Worm (Caenorhabditis elegans): Measurements from ENCODE around the gene F58H1.8.
A peak's percentile ranks its signal among the peaks of the same experiment; 100 is the strongest.

F58H1.8 gene

ce11 chrV:11889115-11889935 lies 45.6 kb upstream of the F58H1.8 start:
- TF ChIP-seq Y53G8AR.9 (GFP tag; conservative IDR thresholded peaks at IDR 0.05) (peak; percentile 45; the same call in 1 of the 2 replicates), ztf-6 (GFP tag; IDR thresholded peaks at IDR 0.05) (no peak), repo-1 (tag; optimal IDR thresholded peaks at IDR 0.05) (peak; percentile 71), lin-40 (tag; optimal IDR thresholded peaks at IDR 0.05) (no peak), tlf-1 (GFP tag; optimal IDR thresholded peaks at IDR 0.05) (peak; percentile 63), snpc-4 (GFP tag; optimal IDR thresholded peaks at IDR 0.05) (no peak), snpc-4 (tag; optimal IDR thresholded peaks at IDR 0.05) (no peak), F23B12.7 (tag; optimal IDR thresholded peaks at IDR 0.05; ENCODE audit: insufficient read depth) (peak; percentile 43), aptf-2 (GFP tag; conservative IDR thresholded peaks at IDR 0.05) (no peak), madf-3 (GFP tag; IDR thresholded peaks at IDR 0.05) (0 out of 2 replicates have a peak, but pooled peaks have one; percentile 55), ZK185.1 (tag; optimal IDR thresholded peaks at IDR 0.05; ENCODE audit: poor library complexity, severe bottlenecking) (no peak), nfyb-1 (GFP tag; IDR thresholded peaks at IDR 0.05) (peak; percentile 77), cebp-1 (GFP tag; IDR thresholded peaks at IDR 0.05) (no peak), cebp-1 (tag; optimal IDR thresholded peaks at IDR 0.05) (peak; percentile 40), F57C9.4 (tag; optimal IDR thresholded peaks at IDR 0.05) (no peak), somi-1 (GFP tag; optimal IDR thresholded peaks at IDR 0.05) (peak; percentile 6), let-526 (GFP tag; IDR thresholded peaks at IDR 0.05) (peak; percentile 15; the same call in 1 of the 2 replicates), die-1 (tag; optimal IDR thresholded peaks at IDR 0.05) (no peak), nfya-2 (GFP tag; IDR thresholded peaks at IDR 0.05) (no peak), ekl-4 (GFP tag; IDR thresholded peaks at IDR 0.05) (peak; percentile 12; the same call in 1 of the 2 replicates), ceh-58 (GFP tag; IDR thresholded peaks at IDR 0.05) (no peak), sptf-2 (GFP tag; optimal IDR thresholded peaks at IDR 0.05) (no peak), ztf-26 (tag; optimal IDR thresholded peaks at IDR 0.05) (no peak), Y53F4B.3 (GFP tag; IDR thresholded peaks at IDR 0.05) (no peak), lir-1 (GFP tag; conservative IDR thresholded peaks at IDR 0.05) (0 out of 2 replicates have a peak, but pooled peaks have one; percentile 33), lin-35 (GFP tag; optimal IDR thresholded peaks at IDR 0.05) (peak in 1 of 3 experiments; percentile 33), rec-8 (tag; optimal IDR thresholded peaks at IDR 0.05) (no peak), F52B5.7 (tag; optimal IDR thresholded peaks at IDR 0.05) (peak; percentile 41), T07F8.4 (tag; optimal IDR thresholded peaks at IDR 0.05) (no peak), ama-1 (optimal IDR thresholded peaks at IDR 0.05) (peak; percentile 84), ama-1 (GFP tag; optimal IDR thresholded peaks at IDR 0.05) (no peak), bed-1 (GFP tag; IDR thresholded peaks at IDR 0.05) (no peak), ztf-25 (GFP tag; IDR thresholded peaks at IDR 0.05) (no peak)

ce11 chrV:11891143-11891862 lies 43.6 kb upstream of the F58H1.8 start, which contains the start of the genes sodh-2 and srx-76:
Gene sodh-2 (minus strand): TSS chrV:11891243.
Gene srx-76 (plus strand): TSS chrV:11891812.
- TF ChIP-seq zim-3 (tag; optimal IDR thresholded peaks at IDR 0.05) = no peak
- TF ChIP-seq ztf-22 (GFP tag; optimal IDR thresholded peaks at IDR 0.05) = no peak
- TF ChIP-seq C06A6.2 (GFP tag; conservative IDR thresholded peaks at IDR 0.05) = no peak
